Worm (Caenorhabditis elegans): ENCODE measurements around the gene sphr-1.
A peak's percentile ranks its signal among the peaks of the same experiment; 100 is the strongest.

Gene sphr-1

DNA sequence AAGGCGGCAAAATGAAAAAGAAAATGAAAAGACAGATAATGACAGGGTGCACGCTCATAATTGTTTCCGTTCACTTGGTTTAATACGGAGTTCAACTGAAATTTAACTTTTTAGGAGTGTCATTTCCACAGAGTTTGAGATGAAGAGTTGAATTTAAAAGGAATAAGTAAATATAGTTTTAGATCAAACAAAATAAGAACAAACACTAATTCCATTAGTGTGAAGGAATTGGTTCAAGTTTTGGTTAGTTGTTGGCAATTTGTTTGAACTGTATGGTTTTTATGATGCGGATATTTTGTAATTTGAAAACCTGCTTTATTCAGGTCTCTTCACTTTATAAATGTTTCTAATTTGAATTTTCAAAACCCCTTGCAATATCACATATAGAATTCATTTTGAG is 34.7 kb upstream of the sphr-1 start, which contains the start of gene B0222.15:
TSS of gene B0222.15 (minus strand) at position 101 of the 400 bp plus-strand sequence.
- TF ChIP-seq elt-1 (tag; optimal IDR thresholded peaks at IDR 0.05) (no peak), zag-1 (tag; optimal IDR thresholded peaks at IDR 0.05) (no peak), nhr-12 (tag; optimal IDR thresholded peaks at IDR 0.05) (no peak), snpc-4 (tag; optimal IDR thresholded peaks at IDR 0.05) (no peak), ama-1 (optimal IDR thresholded peaks at IDR 0.05) (no peak), skn-1 (tag; optimal IDR thresholded peaks at IDR 0.05) (no peak), fos-1 (tag; optimal IDR thresholded peaks at IDR 0.05) (no peak), unc-39 (tag; optimal IDR thresholded peaks at IDR 0.05) (no peak), nhr-10 (tag; optimal IDR thresholded peaks at IDR 0.05) (no peak)

ce11 chrV:9157597-9157996 is 33.8 kb upstream of the sphr-1 start:
- no peak for TF ChIP-seq unc-62 (GFP tag; optimal IDR thresholded peaks at IDR 0.05)
- TF ChIP-seq elt-3 (tag; optimal IDR thresholded peaks at IDR 0.05) = no peak

- TF ChIP-seq nhr-25 (tag; optimal IDR thresholded peaks at IDR 0.05) = peak; percentile 40
- peak; percentile 18 for TF ChIP-seq ama-1 (optimal IDR thresholded peaks at IDR 0.05)
These were observed 32.2 kb upstream of the sphr-1 start for ce11 chrV:9159146-9159717.

ce11 chrV:9160224-9160886 is 31.1 kb upstream of the sphr-1 start, which contains the start of gene col-144:
TSS of gene col-144 (minus strand) at chrV:9160642.
- peak; percentile 68 for TF ChIP-seq nhr-25 (tag; optimal IDR thresholded peaks at IDR 0.05)
- TF ChIP-seq blmp-1 (tag; optimal IDR thresholded peaks at IDR 0.05; ENCODE audit: insufficient read depth) = peak; percentile 57
- no peak for TF ChIP-seq nhr-237 (tag; optimal IDR thresholded peaks at IDR 0.05)
- peak; percentile 25 for TF ChIP-seq sma-9 (GFP tag; optimal IDR thresholded peaks at IDR 0.05)
- no peak for TF ChIP-seq sma-9 (tag; optimal IDR thresholded peaks at IDR 0.05)
- peak; percentile 20 for TF ChIP-seq ama-1 (optimal IDR thresholded peaks at IDR 0.05)
- peak; percentile 21 for TF ChIP-seq nhr-21 (tag; optimal IDR thresholded peaks at IDR 0.05)
- peak; percentile 10 for TF ChIP-seq crh-2 (tag; optimal IDR thresholded peaks at IDR 0.05)
- TF ChIP-seq sma-3 (GFP tag; optimal IDR thresholded peaks at IDR 0.05) = peak; percentile 28
- TF ChIP-seq ztf-4 (tag; optimal IDR thresholded peaks at IDR 0.05) = no peak

ce11 chrV:9162118-9162729 is 29.2 kb upstream of the sphr-1 start:
- TF ChIP-seq ztf-11 (tag; optimal IDR thresholded peaks at IDR 0.05) (no peak), R02D3.7 (tag; optimal IDR thresholded peaks at IDR 0.05) (no peak)

- TF ChIP-seq gmeb-1 (tag; optimal IDR thresholded peaks at IDR 0.05) (no peak), blmp-1 (tag; optimal IDR thresholded peaks at IDR 0.05; ENCODE audit: insufficient read depth) (peak; percentile 62), ztf-11 (tag; optimal IDR thresholded peaks at IDR 0.05) (no peak)
These were observed 28.4 kb upstream of the sphr-1 start, which contains the start of gene col-145 for ce11 chrV:9162955-9163468. TSS of gene col-145 (minus strand) at chrV:9163005.

DNA sequence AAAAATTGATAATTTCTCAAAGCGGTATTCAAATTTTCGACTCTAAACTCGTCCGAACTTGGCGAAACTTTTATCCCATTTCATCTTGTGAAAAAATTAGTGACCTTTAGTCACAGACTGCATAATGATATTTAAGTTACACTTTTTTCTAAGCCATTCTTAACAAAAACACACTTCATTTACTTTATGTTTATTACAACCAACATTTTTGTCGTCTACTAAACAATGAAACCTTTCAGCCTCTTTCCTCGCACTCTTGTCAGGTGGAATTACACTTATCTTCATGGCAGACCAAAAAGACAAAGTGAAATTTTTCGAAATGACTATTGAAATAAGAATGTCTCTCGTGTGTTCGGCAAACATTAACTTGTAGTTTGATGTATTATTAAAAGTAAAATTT is 27.5 kb upstream of the sphr-1 start:
- peak; percentile 6 for TF ChIP-seq ztf-4 (tag; optimal IDR thresholded peaks at IDR 0.05)
- TF ChIP-seq zag-1 (tag; optimal IDR thresholded peaks at IDR 0.05) = no peak
- TF ChIP-seq sma-3 (GFP tag; optimal IDR thresholded peaks at IDR 0.05) = peak; percentile 14
- TF ChIP-seq nhr-21 (tag; optimal IDR thresholded peaks at IDR 0.05) = peak; percentile 28
- no peak for TF ChIP-seq C34F6.9 (tag; optimal IDR thresholded peaks at IDR 0.05)
- no peak for TF ChIP-seq F13H6.1 (tag; optimal IDR thresholded peaks at IDR 0.05)
- TF ChIP-seq nhr-25 (tag; optimal IDR thresholded peaks at IDR 0.05) = peak; percentile 91
- TF ChIP-seq ama-1 (optimal IDR thresholded peaks at IDR 0.05) = peak; percentile 93
- no peak for TF ChIP-seq lin-39 (tag; optimal IDR thresholded peaks at IDR 0.05)
- TF ChIP-seq lin-13 (GFP tag; optimal IDR thresholded peaks at IDR 0.05) = peak; percentile 17
- peak; percentile 23 for TF ChIP-seq crh-2 (tag; optimal IDR thresholded peaks at IDR 0.05)
- no peak for TF ChIP-seq sma-9 (GFP tag; optimal IDR thresholded peaks at IDR 0.05)
- TF ChIP-seq sma-9 (tag; optimal IDR thresholded peaks at IDR 0.05) = no peak
- peak; percentile 0 for TF ChIP-seq blmp-1 (tag; optimal IDR thresholded peaks at IDR 0.05; ENCODE audit: insufficient read depth)

Data from whole organism, L2 larva.